Fruit fly (Drosophila melanogaster) whole organism, prepupa: Measurements from ENCODE around the gene CG5674.

Experiments
- Blimp-1 ChIP-seq: fragments of 200-800 bp; sonication (Bioruptor generic); optimal IDR thresholded peaks from 3 replicates; lab custom pipeline; 2017; ENCODE audit warnings: missing biosample characterization, missing genetic modification characterization, mild to moderate bottlenecking, moderate library complexity, missing genetic modification reagents
- CG10669 ChIP-seq: fragments of 200-800 bp; sonication (Bioruptor generic); optimal IDR thresholded peaks from 3 replicates; lab custom pipeline; 2018; ENCODE audit warnings: missing biosample characterization, mild to moderate bottlenecking, missing genetic modification characterization, moderate library complexity
- CG11294 ChIP-seq: fragments of 200-800 bp; sonication (Bioruptor generic); IDR thresholded peaks from 2 replicates; pipeline ENCODE4 v1.3.6; 2022; ENCODE audit warnings: missing biosample characterization, missing genetic modification characterization
- CG15336 ChIP-seq: fragments of 200-800 bp; sonication (Bioruptor generic); IDR thresholded peaks from 2 replicates; pipeline ENCODE4 v1.3.6; 2022; ENCODE audit warnings: missing biosample characterization, missing genetic modification characterization
- CG1621 ChIP-seq: fragments of 200-800 bp; sonication (Bioruptor generic); optimal IDR thresholded peaks from 3 replicates; lab custom pipeline; 2018; ENCODE audit warnings: missing biosample characterization, mild to moderate bottlenecking, missing genetic modification characterization
- CG3032 ChIP-seq: fragments of 200-800 bp; optimal IDR thresholded peaks from 2 replicates; lab custom pipeline; 2019; ENCODE audit warnings: missing biosample characterization, mild to moderate bottlenecking, missing genetic modification characterization, moderate library complexity
- CG32006 ChIP-seq: fragments of 200-800 bp; sonication (Bioruptor generic); optimal IDR thresholded peaks from 3 replicates; lab custom pipeline; 2017; ENCODE audit warnings: missing biosample characterization, mild to moderate bottlenecking, missing genetic modification characterization
- CG3919 ChIP-seq: fragments of 200-800 bp; sonication (Bioruptor generic); optimal IDR thresholded peaks from 3 replicates; lab custom pipeline; 2016; ENCODE audit warnings: missing biosample characterization, missing genetic modification characterization
- CG4318 ChIP-seq: fragments of 200-800 bp; sonication (Bioruptor generic); optimal IDR thresholded peaks from 3 replicates; lab custom pipeline; 2017; ENCODE audit warnings: missing biosample characterization, mild to moderate bottlenecking, missing genetic modification characterization
- CG6276 ChIP-seq: fragments of 200-800 bp; sonication (Bioruptor generic); optimal IDR thresholded peaks from 2 replicates; lab custom pipeline; 2017; ENCODE audit warnings: missing biosample characterization, mild to moderate bottlenecking, missing genetic modification characterization
- CG6808 ChIP-seq: fragments of 200-800 bp; sonication (Bioruptor generic); optimal IDR thresholded peaks from 3 replicates; lab custom pipeline; 2017; ENCODE audit warnings: missing biosample characterization, missing genetic modification characterization, mild to moderate bottlenecking, moderate library complexity, missing genetic modification reagents
- CG6854 ChIP-seq: fragments of 200-800 bp; sonication (Bioruptor generic); optimal IDR thresholded peaks from 2 replicates; lab custom pipeline; 2017; ENCODE audit warnings: missing biosample characterization, mild to moderate bottlenecking, missing genetic modification characterization
- CG8119 ChIP-seq: fragments of 200-800 bp; sonication (Bioruptor generic); IDR thresholded peaks from 3 replicates; pipeline ENCODE4 v1.3.6; 2022; ENCODE audit warnings: missing biosample characterization, missing genetic modification characterization
- CG8319 ChIP-seq: fragments of 200-800 bp; sonication (Bioruptor generic); optimal IDR thresholded peaks from 3 replicates; lab custom pipeline; 2016; ENCODE audit warnings: missing biosample characterization, missing genetic modification characterization
- Eip78C ChIP-seq: fragments of 200-800 bp; sonication (Bioruptor generic); peaks from one replicate; lab custom pipeline; 2016; ENCODE audit warnings: missing biosample characterization, missing genetic modification characterization
- Eip93F ChIP-seq: fragments of 200-800 bp; sonication (Bioruptor generic); optimal IDR thresholded peaks from 2 replicates; lab custom pipeline; 2016; ENCODE audit warnings: missing biosample characterization, mild to moderate bottlenecking, missing genetic modification characterization
- Gug ChIP-seq: fragments of 200-800 bp; sonication (Bioruptor generic); IDR thresholded peaks from 2 replicates; pipeline ENCODE4 v1.3.6; 2022; ENCODE audit warnings: missing biosample characterization, missing genetic modification characterization
- Hr4 ChIP-seq: fragments of 200-800 bp; sonication (Bioruptor generic); optimal IDR thresholded peaks from 3 replicates; lab custom pipeline; 2016; ENCODE audit warnings: missing biosample characterization, missing genetic modification characterization
- Lpt ChIP-seq: fragments of 200-800 bp; sonication (Bioruptor generic); optimal IDR thresholded peaks from 3 replicates; lab custom pipeline; 2016; ENCODE audit warnings: missing biosample characterization, missing genetic modification characterization
- Met ChIP-seq: fragments of 200-800 bp; sonication (Bioruptor generic); optimal IDR thresholded peaks from 3 replicates; lab custom pipeline; 2016; ENCODE audit warnings: missing biosample characterization, missing genetic modification characterization
- Sox15 ChIP-seq: fragments of 200-800 bp; sonication (Bioruptor generic); optimal IDR thresholded peaks from 3 replicates; lab custom pipeline; 2016; ENCODE audit warnings: missing biosample characterization, missing genetic modification characterization
- achi ChIP-seq: fragments of 200-800 bp; sonication (Bioruptor generic); optimal IDR thresholded peaks from 3 replicates; lab custom pipeline; 2016; ENCODE audit warnings: missing biosample characterization, missing genetic modification characterization
- cyc ChIP-seq: fragments of 200-800 bp; sonication (Bioruptor generic); optimal IDR thresholded peaks from 3 replicates; lab custom pipeline; 2016; ENCODE audit warnings: missing biosample characterization, missing genetic modification characterization
- dac ChIP-seq: fragments of 200-800 bp; sonication (Bioruptor generic); optimal IDR thresholded peaks from 2 replicates; lab custom pipeline; 2017; ENCODE audit warnings: missing biosample characterization, mild to moderate bottlenecking, missing genetic modification characterization
- dsx ChIP-seq: fragments of 200-800 bp; optimal IDR thresholded peaks from 3 replicates; lab custom pipeline; 2019; ENCODE audit warnings: missing biosample characterization, mild to moderate bottlenecking, missing genetic modification characterization, moderate library complexity; ENCODE audit not compliant: poor library complexity, severe bottlenecking
- eg ChIP-seq: fragments of 200-800 bp; sonication (Bioruptor generic); IDR thresholded peaks from 3 replicates; pipeline ENCODE4 v1.3.6; 2022; ENCODE audit warnings: missing biosample characterization, missing genetic modification characterization
- fd59A ChIP-seq: fragments of 200-800 bp; sonication (Bioruptor generic); optimal IDR thresholded peaks from 2 replicates; lab custom pipeline; 2017; ENCODE audit warnings: missing biosample characterization, mild to moderate bottlenecking, missing genetic modification characterization, missing genetic modification reagents
- fd85E ChIP-seq: fragments of 200-800 bp; sonication (Bioruptor generic); optimal IDR thresholded peaks from 3 replicates; lab custom pipeline; 2016; ENCODE audit warnings: missing biosample characterization, missing genetic modification characterization
- fkh ChIP-seq: fragments of 200-800 bp; sonication (Bioruptor generic); optimal IDR thresholded peaks from 3 replicates; lab custom pipeline; 2017; ENCODE audit warnings: missing biosample characterization, mild to moderate bottlenecking, missing genetic modification characterization, moderate library complexity
- lz ChIP-seq: fragments of 200-800 bp; sonication (Bioruptor generic); optimal IDR thresholded peaks from 3 replicates; lab custom pipeline; 2016; ENCODE audit warnings: missing biosample characterization, missing genetic modification characterization
- pdm3 ChIP-seq: fragments of 200-800 bp; sonication (Bioruptor generic); optimal IDR thresholded peaks from 3 replicates; lab custom pipeline; 2016; ENCODE audit warnings: missing biosample characterization, missing genetic modification characterization
- spab ChIP-seq: fragments of 200-800 bp; sonication (Bioruptor generic); optimal IDR thresholded peaks from 2 replicates; lab custom pipeline; 2017; ENCODE audit warnings: missing biosample characterization, mild to moderate bottlenecking, missing genetic modification characterization, missing genetic modification reagents
- svp ChIP-seq: fragments of 200-800 bp; sonication (Bioruptor generic); peaks from one replicate; lab custom pipeline; 2016; ENCODE audit warnings: missing biosample characterization, missing genetic modification characterization
- topi ChIP-seq: fragments of 200-800 bp; sonication (Bioruptor generic); optimal IDR thresholded peaks from 3 replicates; lab custom pipeline; 2016; ENCODE audit warnings: missing biosample characterization, missing genetic modification characterization

CG5674 gene

DNA sequence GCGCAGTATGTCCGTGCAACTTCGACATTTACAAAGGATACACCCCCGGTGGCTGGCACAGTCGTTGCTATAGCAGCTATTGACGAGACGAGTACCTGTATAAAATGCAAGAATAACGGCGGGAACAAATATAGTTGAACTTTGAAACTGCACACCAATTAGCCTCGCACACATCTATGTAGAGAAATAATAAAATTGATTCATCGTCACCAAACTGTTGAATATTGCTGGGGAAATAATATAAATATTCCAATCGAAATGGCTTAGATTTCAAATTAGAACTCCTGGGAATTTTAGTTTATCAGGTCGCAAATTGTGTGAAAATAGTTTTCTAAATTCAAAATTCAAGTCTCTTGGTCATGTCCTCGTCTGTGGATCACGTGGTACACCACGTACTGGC lies 44.5 kb downstream of the CG5674 start, which contains the start of the genes CG42634 and CG42635:
CG42634 (plus strand) TSS at position 301 of the 400 bp plus-strand sequence.
CG42635 (plus strand) TSS at position 301 of the 400 bp plus-strand sequence.
- TF ChIP-seq Lpt (GFP tag; lab: Kevin White, UChicago), result no peak
- no peak for TF ChIP-seq Met (GFP tag; lab: Kevin White, UChicago)
- no peak for TF ChIP-seq dac (GFP tag; lab: Kevin White, UChicago)
- TF ChIP-seq CG11294 (GFP tag; lab: Robert Waterston, UW), result no peak
- TF ChIP-seq CG8319, result no peak
- TF ChIP-seq fd85E (GFP tag; lab: Kevin White, UChicago), result no peak
- no peak for TF ChIP-seq dsx (GFP tag; lab: Kevin White, UChicago)
- TF ChIP-seq CG6854 (GFP tag; lab: Kevin White, UChicago), result no peak

DNA sequence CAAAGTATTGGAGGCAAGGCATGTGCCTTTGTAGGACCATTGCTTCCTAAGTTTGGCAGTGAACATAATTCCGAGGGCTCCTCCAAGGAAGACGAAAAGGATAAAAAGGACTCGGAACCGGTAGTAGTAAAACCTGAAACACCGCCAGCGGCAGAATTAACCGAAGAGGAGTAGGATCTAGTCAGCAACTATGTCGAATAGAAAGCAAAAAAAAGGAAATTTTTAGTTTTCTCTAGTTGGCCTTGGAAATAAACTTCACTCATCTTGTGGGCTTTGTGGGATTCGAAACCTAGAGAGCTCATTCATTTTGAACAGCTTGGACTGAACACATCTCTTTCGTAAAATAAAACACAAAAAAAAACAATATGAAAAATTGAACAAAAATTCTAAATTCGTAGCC lies 45.5 kb downstream of the CG5674 start, which contains the start of gene CG31740:
CG31740 (plus strand) TSS at position 301 of the 400 bp plus-strand sequence.
- TF ChIP-seq topi (no peak), svp (GFP tag; lab: Kevin White, UChicago) (peak; percentile 7)

DNA sequence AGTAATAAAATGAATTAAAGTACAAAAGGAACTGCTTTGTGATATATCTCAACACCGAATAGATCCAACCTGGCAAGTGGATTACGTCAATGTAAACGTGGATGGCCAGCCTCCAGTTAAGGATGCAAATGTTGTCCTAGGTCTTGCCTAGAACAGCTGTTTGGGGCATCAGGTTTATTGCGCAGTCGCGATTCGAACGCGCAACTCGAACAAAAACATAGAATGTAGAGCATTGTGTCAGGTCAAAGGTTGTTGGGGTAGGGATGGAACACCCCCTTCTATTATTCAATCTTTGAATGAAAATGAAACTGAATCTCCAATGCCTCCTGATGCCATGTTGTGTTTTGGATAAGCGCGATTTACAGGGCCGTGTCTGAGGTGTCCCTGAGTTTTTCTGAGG lies 46.5 kb downstream of the CG5674 start:
- TF ChIP-seq CG15336 (GFP tag; lab: Robert Waterston, UW) (no peak), CG6808 (GFP tag; lab: Kevin White, UChicago) (no peak), lz (GFP tag; lab: Kevin White, UChicago) (no peak), pdm3 (GFP tag; lab: Kevin White, UChicago) (no peak), CG6854 (GFP tag; lab: Kevin White, UChicago) (no peak), spab (no peak), fkh (GFP tag; lab: Kevin White, UChicago) (no peak), achi (GFP tag; lab: Kevin White, UChicago) (no peak), fd59A (GFP tag; lab: Kevin White, UChicago) (no peak)

DNA sequence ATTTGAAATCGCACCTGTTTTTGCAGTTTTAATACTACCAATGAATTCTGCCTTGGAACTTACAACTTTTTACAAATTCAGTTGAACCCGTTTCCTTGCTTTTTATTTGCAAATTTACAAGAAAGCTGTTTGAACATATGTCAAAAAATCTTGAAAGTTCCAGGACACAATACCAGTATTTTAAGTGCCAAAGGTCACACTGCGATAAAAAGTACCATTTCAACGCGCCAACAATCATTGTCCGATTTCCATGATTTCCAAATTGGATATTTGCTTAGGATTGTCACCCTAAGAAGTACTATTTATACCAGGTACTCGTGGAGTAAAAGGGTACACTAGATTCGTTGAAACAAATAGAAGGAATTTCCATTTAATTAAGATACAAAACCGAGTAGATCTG lies 48.2 kb downstream of the CG5674 start, which contains the start of gene elfless:
elfless (minus strand) TSS at position 101 of the 400 bp plus-strand sequence.
- no peak for TF ChIP-seq cyc (GFP tag; lab: Kevin White, UChicago)
- TF ChIP-seq CG6808 (GFP tag; lab: Kevin White, UChicago), result no peak
- TF ChIP-seq Gug, result no peak
- no peak for TF ChIP-seq achi (GFP tag; lab: Kevin White, UChicago)
- no peak for TF ChIP-seq CG32006 (GFP tag; lab: Kevin White, UChicago)
- TF ChIP-seq Hr4 (GFP tag; lab: Kevin White, UChicago), result no peak
- no peak for TF ChIP-seq eg (GFP tag; lab: Robert Waterston, UW)
- TF ChIP-seq Eip78C (GFP tag; lab: Kevin White, UChicago), result no peak
- no peak for TF ChIP-seq topi
- no peak for TF ChIP-seq Lpt (GFP tag; lab: Kevin White, UChicago)
- TF ChIP-seq CG3032 (tag; lab: Kevin White, UChicago), result no peak
- no peak for TF ChIP-seq CG4318 (GFP tag; lab: Kevin White, UChicago)
- no peak for TF ChIP-seq Eip93F (GFP tag; lab: Kevin White, UChicago)
- TF ChIP-seq CG10669 (GFP tag; lab: Kevin White, UChicago), result no peak
- no peak for TF ChIP-seq CG1621
- no peak for TF ChIP-seq CG3919 (GFP tag; lab: Kevin White, UChicago)
- TF ChIP-seq CG11294 (GFP tag; lab: Robert Waterston, UW), result no peak
- no peak for TF ChIP-seq Sox15 (GFP tag; lab: Kevin White, UChicago)
- TF ChIP-seq CG6276 (GFP tag; lab: Kevin White, UChicago), result no peak
- TF ChIP-seq CG8119, result no peak

DNA sequence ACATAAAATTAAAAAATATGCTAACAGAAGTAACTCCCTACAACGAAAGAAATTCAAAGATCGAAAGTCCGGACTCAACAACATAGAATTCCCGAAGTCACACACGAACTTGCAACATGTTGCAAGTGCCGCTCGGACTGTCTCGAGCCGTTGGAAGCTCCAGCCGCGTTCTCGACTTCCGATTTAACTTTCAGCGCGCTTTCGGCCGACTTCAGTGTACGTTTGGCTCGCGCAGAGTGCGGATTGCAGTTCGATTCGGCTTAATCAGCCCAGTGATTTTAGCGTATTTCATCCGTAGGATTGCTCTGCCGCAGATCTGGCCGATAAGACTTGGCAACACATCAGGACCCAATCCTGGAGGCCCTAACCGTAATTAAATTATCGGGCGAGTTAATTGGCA lies 49.0 kb downstream of the CG5674 start, which contains the start of gene rdo:
rdo (plus strand) TSS at position 213 of the 400 bp plus-strand sequence.
- no peak for TF ChIP-seq Blimp-1 (GFP tag; lab: Kevin White, UChicago)
- TF ChIP-seq CG10669 (GFP tag; lab: Kevin White, UChicago), result no peak
